Worm (Caenorhabditis elegans) whole organism, late embryonic: ENCODE measurements around the gene spp-9.

Experiments used
- K02D7.2 ChIP-seq: sonication (generic microtip); optimal IDR thresholded peaks from 2 replicates; lab custom pipeline; 2017; ENCODE audit warnings: mild to moderate bottlenecking, missing genetic modification characterization, missing compliant biosample characterization
- ceh-14 ChIP-seq: sonication (generic microtip); optimal IDR thresholded peaks from 2 replicates; lab custom pipeline; 2016; ENCODE audit warnings: missing genotype, missing genetic modification characterization, missing compliant biosample characterization
- ceh-2 ChIP-seq: sonication (generic microtip); optimal IDR thresholded peaks from 2 replicates; lab custom pipeline; 2016; ENCODE audit warnings: missing genotype, missing genetic modification characterization, missing compliant biosample characterization
- ceh-31 ChIP-seq: sonication (generic microtip); optimal IDR thresholded peaks from 2 replicates; lab custom pipeline; 2016; ENCODE audit warnings: missing genetic modification characterization, missing compliant biosample characterization
- ceh-34 ChIP-seq: sonication (generic microtip); optimal IDR thresholded peaks from 2 replicates; lab custom pipeline; 2016; ENCODE audit warnings: mild to moderate bottlenecking, missing genetic modification characterization, missing compliant biosample characterization
- ceh-45 ChIP-seq: fragments of 200-800 bp; sonication (Bioruptor generic); IDR thresholded peaks from 2 replicates; pipeline ENCODE4 v1.3.6; 2022; ENCODE audit warnings: missing genetic modification reagents, missing genetic modification characterization, missing compliant biosample characterization
- ceh-6 ChIP-seq: fragments of 200-800 bp; sonication (Bioruptor generic); optimal IDR thresholded peaks from 2 replicates; lab custom pipeline; 2018; ENCODE audit warnings: mild to moderate bottlenecking, missing genetic modification characterization, missing compliant biosample characterization
- dmd-4 ChIP-seq: sonication (generic microtip); optimal IDR thresholded peaks from 2 replicates; lab custom pipeline; 2016; ENCODE audit warnings: borderline replicate concordance, missing genetic modification characterization, missing compliant biosample characterization
- dve-1 ChIP-seq: sonication (generic microtip); optimal IDR thresholded peaks from 2 replicates; lab custom pipeline; 2017; ENCODE audit warnings: antibody characterized with exemption, mild to moderate bottlenecking, missing genetic modification characterization, missing compliant biosample characterization
- elt-2 ChIP-seq: sonication (generic microtip); optimal IDR thresholded peaks from 2 replicates; lab custom pipeline; 2016; ENCODE audit warnings: missing genetic modification reagents, missing genetic modification characterization, missing compliant biosample characterization
- ets-4 ChIP-seq: sonication (generic microtip); optimal IDR thresholded peaks from 2 replicates; lab custom pipeline; 2016; ENCODE audit warnings: missing genetic modification characterization, missing compliant biosample characterization
- fax-1 ChIP-seq: sonication (generic microtip); optimal IDR thresholded peaks from 2 replicates; lab custom pipeline; 2016; ENCODE audit warnings: missing genotype, missing genetic modification characterization, missing compliant biosample characterization
- fkh-6 ChIP-seq: sonication (generic microtip); optimal IDR thresholded peaks from 2 replicates; lab custom pipeline; 2016; ENCODE audit warnings: missing genetic modification characterization, missing compliant biosample characterization
- gmeb-2 ChIP-seq: sonication (generic microtip); optimal IDR thresholded peaks from 2 replicates; lab custom pipeline; 2016; ENCODE audit warnings: missing genetic modification characterization, inconsistent platforms, missing compliant biosample characterization
- hlh-13 ChIP-seq: fragments of 200-800 bp; sonication (Bioruptor generic); optimal IDR thresholded peaks from 2 replicates; lab custom pipeline; 2018; ENCODE audit warnings: mild to moderate bottlenecking, missing genetic modification characterization, missing compliant biosample characterization
- hlh-6 ChIP-seq: sonication (generic microtip); optimal IDR thresholded peaks from 2 replicates; lab custom pipeline; 2016; ENCODE audit warnings: missing genotype, missing genetic modification characterization, missing compliant biosample characterization
- hlh-8 ChIP-seq: sonication (generic microtip); optimal IDR thresholded peaks from 2 replicates; lab custom pipeline; 2016; ENCODE audit warnings: missing genotype, missing genetic modification characterization, missing compliant biosample characterization
- lim-6 ChIP-seq: sonication (generic microtip); optimal IDR thresholded peaks from 2 replicates; lab custom pipeline; 2016; ENCODE audit warnings: missing genetic modification characterization, missing compliant biosample characterization
- madf-2 ChIP-seq: sonication (generic microtip); optimal IDR thresholded peaks from 2 replicates; lab custom pipeline; 2017; ENCODE audit warnings: missing genetic modification characterization, missing compliant biosample characterization
- nhr-11 ChIP-seq: fragments of 150-350 bp; optimal IDR thresholded peaks from 2 replicates; lab custom pipeline; 2014; ENCODE audit warnings: missing biosample characterization, missing genetic modification characterization
- odd-2 ChIP-seq: sonication (generic microtip); optimal IDR thresholded peaks from 2 replicates; lab custom pipeline; 2017; ENCODE audit warnings: antibody characterized with exemption, mild to moderate bottlenecking, missing genetic modification characterization, missing compliant biosample characterization
- pag-3 ChIP-seq: sonication (generic microtip); optimal IDR thresholded peaks from 2 replicates; lab custom pipeline; 2016; ENCODE audit warnings: missing compliant biosample characterization, missing genetic modification characterization, borderline replicate concordance
- pat-9 ChIP-seq: fragments of 200-800 bp; sonication (Bioruptor generic); optimal IDR thresholded peaks from 2 replicates; lab custom pipeline; 2018; ENCODE audit warnings: mild to moderate bottlenecking, missing genetic modification characterization, moderate library complexity, missing compliant biosample characterization
- pax-1 ChIP-seq: fragments of 150-350 bp; optimal IDR thresholded peaks from 2 replicates; lab custom pipeline; 2014; ENCODE audit warnings: missing biosample characterization, missing genetic modification characterization
- pha-4 ChIP-seq: fragments of 150-350 bp; optimal IDR thresholded peaks from 2 replicates; lab custom pipeline; 2018; ENCODE audit warnings: missing biosample characterization, missing genetic modification reagents, missing genetic modification characterization
- pros-1 ChIP-seq: fragments of 150-350 bp; optimal IDR thresholded peaks from 2 replicates; lab custom pipeline; 2014; ENCODE audit warnings: missing biosample characterization, missing genetic modification reagents, missing genetic modification characterization
- sox-2 ChIP-seq: fragments of 200-800 bp; sonication (Bioruptor generic); IDR thresholded peaks from 2 replicates; pipeline ENCODE4 v1.3.6; 2022; ENCODE audit warnings: missing genetic modification reagents, missing genetic modification characterization, missing compliant biosample characterization
- sox-4 ChIP-seq: sonication (generic microtip); optimal IDR thresholded peaks from 2 replicates; lab custom pipeline; 2017; ENCODE audit warnings: mild to moderate bottlenecking, missing genetic modification characterization, inconsistent platforms, missing compliant biosample characterization
- syd-9 ChIP-seq: sonication (generic microtip); optimal IDR thresholded peaks from 2 replicates; lab custom pipeline; 2016; ENCODE audit warnings: mild to moderate bottlenecking, missing genetic modification characterization, moderate library complexity, missing compliant biosample characterization
- tbx-2 ChIP-seq: sonication (generic microtip); optimal IDR thresholded peaks from 2 replicates; lab custom pipeline; 2016; ENCODE audit warnings: missing genetic modification characterization, missing compliant biosample characterization
- ttx-3 ChIP-seq: sonication (generic microtip); optimal IDR thresholded peaks from 2 replicates; lab custom pipeline; 2016; ENCODE audit warnings: missing genetic modification reagents, missing genetic modification characterization, missing compliant biosample characterization
- unc-42 ChIP-seq: sonication (generic microtip); optimal IDR thresholded peaks from 2 replicates; lab custom pipeline; 2016; ENCODE audit warnings: missing genotype, missing genetic modification characterization, missing compliant biosample characterization
- unc-55 ChIP-seq: sonication (generic microtip); optimal IDR thresholded peaks from 2 replicates; lab custom pipeline; 2017; ENCODE audit warnings: missing biosample characterization, missing genetic modification reagents, missing genetic modification characterization
- zip-5 ChIP-seq: sonication (generic microtip); optimal IDR thresholded peaks from 2 replicates; lab custom pipeline; 2016; ENCODE audit warnings: missing genetic modification characterization, missing compliant biosample characterization
- ztf-16 ChIP-seq: sonication (generic microtip); optimal IDR thresholded peaks from 2 replicates; lab custom pipeline; 2017; ENCODE audit warnings: missing genetic modification characterization, missing compliant biosample characterization

The spp-9 gene

ce11 chrX:11480032-11480431 lies 7.6 kb upstream of the spp-9 start:
- TF ChIP-seq unc-42 (tag; lab: Kevin White, UChicago), result no peak
- no peak for TF ChIP-seq hlh-13 (GFP tag; lab: Kevin White, UChicago)
- no peak for TF ChIP-seq zip-5 (tag; lab: Kevin White, UChicago)
- TF ChIP-seq hlh-6 (tag; lab: Kevin White, UChicago), result no peak
- no peak for TF ChIP-seq fax-1 (tag; lab: Kevin White, UChicago)
- TF ChIP-seq ttx-3 (tag; lab: Kevin White, UChicago), result no peak
- no peak for TF ChIP-seq sox-2 (GFP tag; lab: Robert Waterston, UW)
- no peak for TF ChIP-seq ztf-16 (tag; lab: Kevin White, UChicago)
- TF ChIP-seq pros-1, result no peak
- TF ChIP-seq ceh-45, result no peak
- TF ChIP-seq odd-2 (tag; lab: Kevin White, UChicago), result no peak
- TF ChIP-seq ets-4 (tag; lab: Kevin White, UChicago), result no peak
- TF ChIP-seq nhr-11 (tag; lab: Kevin White, UChicago), result no peak
- no peak for TF ChIP-seq sox-4 (tag; lab: Kevin White, UChicago)
- TF ChIP-seq ceh-2, result no peak
- no peak for TF ChIP-seq pax-1
- TF ChIP-seq madf-2 (tag; lab: Kevin White, UChicago), result no peak
- TF ChIP-seq ceh-6 (GFP tag; lab: Kevin White, UChicago), result no peak
- TF ChIP-seq lim-6 (tag; lab: Kevin White, UChicago), result no peak
- TF ChIP-seq hlh-8, result no peak

DNA sequence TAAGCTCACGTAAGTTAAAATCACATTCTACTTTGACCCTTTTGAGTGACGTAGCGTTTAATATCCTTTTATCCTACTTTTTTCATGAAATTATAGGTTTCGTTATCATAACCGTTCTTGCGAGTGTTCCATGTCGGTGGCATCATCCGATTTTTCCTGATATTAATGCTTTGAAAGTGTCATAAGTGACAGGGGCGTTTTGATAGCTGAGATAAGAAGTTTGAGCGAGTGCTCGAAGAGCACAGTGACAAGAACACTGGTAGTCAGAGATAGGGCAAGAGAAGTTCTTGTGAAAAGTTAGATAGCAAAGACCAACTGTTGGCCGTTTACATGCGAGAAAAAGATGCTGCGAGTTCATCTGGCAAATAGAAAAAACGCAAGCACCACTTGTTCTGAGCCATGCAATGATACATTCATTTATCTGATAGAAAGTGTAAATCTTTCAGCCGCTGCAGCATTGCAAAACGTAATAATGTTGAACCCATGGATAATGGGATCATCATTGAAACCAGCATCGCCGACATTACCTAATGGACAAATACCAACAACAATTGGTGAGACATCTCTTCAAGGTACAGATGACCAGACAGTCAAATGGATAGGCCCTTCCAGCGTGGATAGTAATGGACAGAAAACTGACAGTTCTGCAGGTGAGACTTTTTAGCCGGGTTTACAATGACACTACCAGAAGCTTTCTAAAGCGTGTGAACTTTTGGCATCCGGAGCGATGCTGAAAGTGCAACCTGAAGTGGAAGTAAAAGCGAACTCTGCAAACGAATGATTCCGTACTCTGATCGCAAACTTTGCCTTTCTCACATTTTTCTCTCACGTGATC lies 6.4 kb upstream of the spp-9 start:
- no peak for TF ChIP-seq ets-4 (tag; lab: Kevin White, UChicago)
- no peak for TF ChIP-seq syd-9 (tag; lab: Kevin White, UChicago)
- no peak for TF ChIP-seq dmd-4 (tag; lab: Kevin White, UChicago)
- no peak for TF ChIP-seq pat-9 (tag; lab: Kevin White, UChicago)
- no peak for TF ChIP-seq ceh-14
- no peak for TF ChIP-seq ceh-6 (GFP tag; lab: Kevin White, UChicago)
- no peak for TF ChIP-seq gmeb-2 (tag; lab: Kevin White, UChicago)
- TF ChIP-seq ceh-34, result no peak
- no peak for TF ChIP-seq K02D7.2 (tag; lab: Kevin White, UChicago)
- no peak for TF ChIP-seq fkh-6
- no peak for TF ChIP-seq unc-55 (GFP tag; lab: Kevin White, UChicago)
- no peak for TF ChIP-seq odd-2 (tag; lab: Kevin White, UChicago)
- TF ChIP-seq pax-1, result no peak

DNA sequence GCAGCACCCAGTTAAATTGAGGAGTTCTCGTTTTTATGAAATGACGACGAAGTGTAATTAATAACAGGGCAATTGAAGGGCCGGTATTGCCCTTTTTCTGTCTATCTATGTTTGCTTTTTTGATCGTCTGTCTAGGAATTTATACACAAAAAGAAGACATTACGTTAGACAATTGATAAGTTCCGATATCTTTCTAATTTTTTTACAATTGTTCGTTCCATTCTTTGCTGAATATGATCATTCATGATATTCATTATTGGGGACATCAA lies 5.8 kb upstream of the spp-9 start:
- TF ChIP-seq pag-3 (tag; lab: Kevin White, UChicago), result no peak

DNA sequence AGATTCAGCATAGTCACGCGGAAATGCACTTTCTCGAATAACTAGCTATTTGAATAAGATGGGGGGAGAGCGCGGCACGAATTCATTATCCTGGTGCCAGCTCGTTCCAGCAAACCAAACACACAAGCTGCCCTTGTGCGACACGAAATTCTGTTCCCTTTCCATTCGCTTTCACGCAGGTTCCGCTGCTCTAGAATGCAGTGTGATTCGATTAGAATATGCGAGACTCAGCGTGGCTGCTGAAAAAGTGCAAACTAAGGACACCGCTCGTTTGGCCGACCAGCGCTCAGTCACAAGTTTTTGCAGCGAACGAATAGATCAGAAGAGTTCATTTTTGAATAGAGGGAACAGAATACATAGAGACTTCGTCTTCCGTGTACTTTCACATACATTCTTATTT lies 5.5 kb upstream of the spp-9 start:
- TF ChIP-seq ceh-31, result no peak
- TF ChIP-seq tbx-2, result no peak
- no peak for TF ChIP-seq pha-4 (tag; lab: Kevin White, UChicago)
- no peak for TF ChIP-seq ztf-16 (tag; lab: Kevin White, UChicago)
- TF ChIP-seq pax-1, result no peak
- no peak for TF ChIP-seq lim-6 (tag; lab: Kevin White, UChicago)

DNA sequence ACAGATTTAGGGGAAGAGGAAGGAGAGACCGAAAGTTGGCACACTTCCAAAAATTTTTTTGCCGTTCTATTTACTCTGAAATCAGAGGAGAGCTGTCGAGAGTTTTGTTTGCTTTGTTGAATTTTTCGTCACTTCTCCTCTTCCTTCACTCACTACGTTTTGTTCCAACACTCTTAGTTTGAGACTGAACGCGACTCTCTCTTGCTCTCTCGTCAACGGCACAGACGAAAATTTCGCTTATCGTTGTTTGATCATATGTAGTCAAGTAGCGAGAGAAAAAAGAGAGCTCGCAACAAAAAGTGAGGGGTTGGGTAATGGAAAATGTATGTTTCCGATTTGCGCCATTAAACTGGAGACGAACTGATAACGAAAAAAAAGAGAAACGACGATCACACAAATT lies 4.9 kb upstream of the spp-9 start:
- TF ChIP-seq elt-2 (tag; lab: Kevin White, UChicago) (peak; percentile 37), dve-1 (no peak)
